Fruit fly (Drosophila melanogaster) whole organism, embryonic: ENCODE data around the gene CG6126.

Source experiments
- CG10431 ChIP-seq: fragments of 200-800 bp; sonication (Bioruptor generic); optimal IDR thresholded peaks from 3 replicates; lab custom pipeline; 2018; ENCODE audit warnings: missing biosample characterization, mild to moderate bottlenecking, missing genetic modification characterization
- CG10462 ChIP-seq: fragments of 200-800 bp; sonication (Bioruptor generic); optimal IDR thresholded peaks from 2 replicates; lab custom pipeline; 2016; ENCODE audit warnings: missing biosample characterization, missing genetic modification characterization
- CG10979 ChIP-seq: fragments of 200-800 bp; sonication (Bioruptor generic); optimal IDR thresholded peaks from 2 replicates; lab custom pipeline; 2018; ENCODE audit warnings: missing biosample characterization, mild to moderate bottlenecking, missing genetic modification characterization, moderate library complexity
- CG14441 ChIP-seq: fragments of 200-800 bp; sonication (Bioruptor generic); IDR thresholded peaks from 2 replicates; pipeline ENCODE4 v1.3.6; 2022; ENCODE audit warnings: missing biosample characterization, missing genetic modification characterization
- CG14860 ChIP-seq: fragments of 200-800 bp; sonication (Bioruptor generic); IDR thresholded peaks from 3 replicates; pipeline ENCODE4 v1.3.6; 2022; ENCODE audit warnings: missing biosample characterization, missing genetic modification characterization; ENCODE audit not compliant: partially characterized antibody
- CG15601 ChIP-seq: fragments of 200-800 bp; sonication (Bioruptor generic); optimal IDR thresholded peaks from 3 replicates; lab custom pipeline; 2019; ENCODE audit warnings: missing biosample characterization, mild to moderate bottlenecking, missing genetic modification characterization, moderate library complexity
- CG1647 ChIP-seq: fragments of 200-800 bp; sonication (Bioruptor generic); optimal IDR thresholded peaks from 3 replicates; lab custom pipeline; 2016; ENCODE audit warnings: missing biosample characterization, missing genetic modification characterization
- CG17359 ChIP-seq: fragments of 200-800 bp; sonication (Bioruptor generic); optimal IDR thresholded peaks from 3 replicates; lab custom pipeline; 2018; ENCODE audit warnings: missing biosample characterization, mild to moderate bottlenecking, missing genetic modification characterization, moderate library complexity
- CG2678 ChIP-seq: fragments of 200-800 bp; sonication (Bioruptor generic); optimal IDR thresholded peaks from 3 replicates; lab custom pipeline; 2019; ENCODE audit warnings: missing biosample characterization, mild to moderate bottlenecking, missing genetic modification characterization, moderate library complexity
- CG32767 ChIP-seq: fragments of 200-800 bp; sonication (Bioruptor generic); IDR thresholded peaks from 2 replicates; pipeline ENCODE4 v1.3.6; 2022; ENCODE audit warnings: missing biosample characterization, missing genetic modification characterization
- CG4282 ChIP-seq: fragments of 200-800 bp; sonication (Bioruptor generic); optimal IDR thresholded peaks from 2 replicates; lab custom pipeline; 2016; ENCODE audit warnings: missing biosample characterization, missing genetic modification characterization
- CG4730 ChIP-seq: fragments of 200-800 bp; sonication (Bioruptor generic); IDR thresholded peaks from 2 replicates; pipeline ENCODE4 v1.3.6; 2022; ENCODE audit warnings: missing biosample characterization, missing genetic modification characterization
- CG6689 ChIP-seq: fragments of 200-800 bp; sonication (Bioruptor generic); IDR thresholded peaks from 2 replicates; pipeline ENCODE4 v1.3.6; 2022; ENCODE audit warnings: missing biosample characterization, missing genetic modification characterization
- CG6813 ChIP-seq: fragments of 200-800 bp; sonication (Bioruptor generic); optimal IDR thresholded peaks from 2 replicates; lab custom pipeline; 2017; ENCODE audit warnings: missing biosample characterization, missing genetic modification characterization, mild to moderate bottlenecking, moderate library complexity, missing genetic modification reagents
- CG7271 ChIP-seq: fragments of 200-800 bp; sonication (Bioruptor generic); optimal IDR thresholded peaks from 2 replicates; lab custom pipeline; 2018; ENCODE audit warnings: missing biosample characterization, mild to moderate bottlenecking, missing genetic modification characterization, moderate library complexity
- CG8478 ChIP-seq: fragments of >200 bp; optimal IDR thresholded peaks from 2 replicates; lab custom pipeline; 2018
- CrebB ChIP-seq: fragments of 200-800 bp; sonication (Bioruptor generic); optimal IDR thresholded peaks from 3 replicates; lab custom pipeline; 2018; ENCODE audit warnings: missing biosample characterization, mild to moderate bottlenecking, missing genetic modification characterization
- Dref ChIP-seq: fragments of 200-800 bp; sonication (Bioruptor generic); IDR thresholded peaks from 2 replicates; pipeline ENCODE4 v1.3.6; 2022; ENCODE audit warnings: missing biosample characterization, missing genetic modification characterization
- E2f1 ChIP-seq: fragments of 200-800 bp; sonication (Bioruptor generic); IDR thresholded peaks from 2 replicates; pipeline ENCODE4 v1.3.6; 2022; ENCODE audit warnings: missing biosample characterization, missing genetic modification characterization
- Fer2 ChIP-seq: fragments of 200-800 bp; sonication (Bioruptor generic); optimal IDR thresholded peaks from 2 replicates; lab custom pipeline; 2018; ENCODE audit warnings: missing biosample characterization, mild to moderate bottlenecking, missing genetic modification characterization, moderate library complexity
- Gug ChIP-seq: fragments of 200-800 bp; sonication (Bioruptor generic); IDR thresholded peaks from 4 replicates; pipeline ENCODE4 v1.3.6; 2022; ENCODE audit warnings: missing biosample characterization, missing genetic modification characterization
- HmgD ChIP-seq: fragments of 200-800 bp; sonication (Bioruptor generic); optimal IDR thresholded peaks from 3 replicates; lab custom pipeline; 2016; ENCODE audit warnings: missing biosample characterization, missing genetic modification characterization
- Lim3 ChIP-seq: fragments of 200-800 bp; sonication (Bioruptor generic); IDR thresholded peaks from 2 replicates; pipeline ENCODE4 v1.3.6; 2022; ENCODE audit warnings: missing biosample characterization, missing genetic modification characterization
- MESR4 ChIP-seq: fragments of 200-800 bp; sonication (Bioruptor generic); optimal IDR thresholded peaks from 2 replicates; lab custom pipeline; 2018; ENCODE audit warnings: missing biosample characterization, mild to moderate bottlenecking, missing genetic modification characterization, moderate library complexity
- MTF-1 ChIP-seq: fragments of 200-800 bp; sonication (Bioruptor generic); optimal IDR thresholded peaks from 2 replicates; lab custom pipeline; 2018; ENCODE audit warnings: missing biosample characterization, mild to moderate bottlenecking, missing genetic modification characterization, borderline replicate concordance
- Med ChIP-seq: fragments of 200-800 bp; sonication (Bioruptor generic); peaks from one replicate; lab custom pipeline; 2016; ENCODE audit warnings: missing biosample characterization, missing genetic modification characterization, mild to moderate bottlenecking, inconsistent platforms, moderate library complexity
- Neu2 ChIP-seq: fragments of 200-800 bp; sonication (Bioruptor generic); optimal IDR thresholded peaks from 3 replicates; lab custom pipeline; 2016; ENCODE audit warnings: missing biosample characterization, missing genetic modification characterization, borderline replicate concordance
- Poxn ChIP-seq: fragments of 200-800 bp; sonication (Bioruptor generic); IDR thresholded peaks from 2 replicates; pipeline ENCODE4 v1.3.6; 2022; ENCODE audit warnings: missing biosample characterization, missing genetic modification characterization
- Rx ChIP-seq: fragments of 200-800 bp; sonication (Bioruptor generic); IDR thresholded peaks from 2 replicates; pipeline ENCODE4 v1.3.6; 2022; ENCODE audit warnings: missing biosample characterization, missing genetic modification characterization
- Spps ChIP-seq: fragments of 200-800 bp; sonication (Bioruptor generic); optimal IDR thresholded peaks from 2 replicates; lab custom pipeline; 2018; ENCODE audit warnings: missing biosample characterization, mild to moderate bottlenecking, missing genetic modification characterization
- bcd ChIP-seq: fragments of 200-800 bp; sonication (Bioruptor generic); optimal IDR thresholded peaks from 2 replicates; lab custom pipeline; 2017; ENCODE audit warnings: missing biosample characterization, mild to moderate bottlenecking, missing genetic modification characterization
- chm ChIP-seq: fragments of 200-800 bp; sonication (Bioruptor generic); IDR thresholded peaks from 2 replicates; pipeline ENCODE4 v1.3.6; 2022; ENCODE audit warnings: missing biosample characterization, missing genetic modification characterization
- dati ChIP-seq: fragments of 200-800 bp; sonication (Bioruptor generic); IDR thresholded peaks from 2 replicates; pipeline ENCODE4 v1.3.6; 2022; ENCODE audit warnings: missing biosample characterization, missing genetic modification characterization
- esg ChIP-seq: fragments of 200-800 bp; sonication (Bioruptor generic); conservative IDR thresholded peaks from 2 replicates; pipeline ENCODE4 v1.3.6; 2022; ENCODE audit warnings: missing biosample characterization, missing genetic modification characterization
- fd96Cb ChIP-seq: fragments of 200-800 bp; sonication (Bioruptor generic); optimal IDR thresholded peaks from 2 replicates; lab custom pipeline; 2018; ENCODE audit warnings: missing biosample characterization, mild to moderate bottlenecking, missing genetic modification characterization, moderate library complexity
- ham ChIP-seq: fragments of 200-800 bp; sonication (Bioruptor generic); IDR thresholded peaks from 2 replicates; pipeline ENCODE4 v1.3.6; 2022; ENCODE audit warnings: missing biosample characterization, missing genetic modification characterization
- kay ChIP-seq: fragments of 200-800 bp; sonication (Bioruptor generic); optimal IDR thresholded peaks from 2 replicates; lab custom pipeline; 2016; ENCODE audit warnings: missing biosample characterization, missing genetic modification characterization
- klu ChIP-seq: fragments of 200-800 bp; sonication (Bioruptor generic); IDR thresholded peaks from 2 replicates; pipeline ENCODE4 v1.3.6; 2022; ENCODE audit warnings: missing biosample characterization, missing genetic modification characterization
- mld ChIP-seq: fragments of 200-800 bp; sonication (Bioruptor generic); IDR thresholded peaks from 3 replicates; pipeline ENCODE4 v1.3.6; 2022; ENCODE audit warnings: missing biosample characterization, missing genetic modification characterization; ENCODE audit not compliant: partially characterized antibody
- nerfin-1 ChIP-seq: fragments of 200-800 bp; sonication (Bioruptor generic); optimal IDR thresholded peaks from 3 replicates; lab custom pipeline; 2019; ENCODE audit warnings: missing biosample characterization, mild to moderate bottlenecking, missing genetic modification characterization, moderate library complexity
- nmo ChIP-seq: fragments of 200-800 bp; sonication (Bioruptor generic); optimal IDR thresholded peaks from 2 replicates; lab custom pipeline; 2018; ENCODE audit warnings: missing biosample characterization, mild to moderate bottlenecking, missing genetic modification characterization, moderate library complexity
- p53 ChIP-seq: fragments of 200-800 bp; sonication (Bioruptor generic); optimal IDR thresholded peaks from 2 replicates; lab custom pipeline; 2016; ENCODE audit warnings: missing biosample characterization, missing genetic modification characterization
- pan ChIP-seq, 4 experiments: fragments of >200 bp in 3 of 4; fragments of 200-800 bp in 1 of 4; sonication (Bioruptor generic) in 1 of 4; optimal IDR thresholded peaks in 3 of 4; IDR thresholded peaks in 1 of 4; 2 replicates each; pipeline versions ENCODE4 v1.3.6 to Lab custom; 2017 to 2022; ENCODE audit warnings: missing biosample characterization in 2 of 4, missing genetic modification characterization in 2 of 4, mixed read lengths in 1 of 4
- repo ChIP-seq: fragments of 200-800 bp; sonication (Bioruptor generic); optimal IDR thresholded peaks from 2 replicates; lab custom pipeline; 2016; ENCODE audit warnings: missing biosample characterization, missing genetic modification characterization
- ro ChIP-seq: fragments of 200-800 bp; sonication (Bioruptor generic); IDR thresholded peaks from 2 replicates; pipeline ENCODE4 v1.3.6; 2022; ENCODE audit warnings: missing biosample characterization, missing genetic modification characterization
- sd ChIP-seq: fragments of 200-800 bp; sonication (Bioruptor generic); optimal IDR thresholded peaks from 3 replicates; lab custom pipeline; 2018; ENCODE audit warnings: missing biosample characterization, mild to moderate bottlenecking, missing genetic modification characterization, moderate library complexity
- slou ChIP-seq: fragments of 200-800 bp; sonication (Bioruptor generic); optimal IDR thresholded peaks from 3 replicates; lab custom pipeline; 2016; ENCODE audit warnings: missing biosample characterization, missing genetic modification characterization
- ttk ChIP-seq: fragments of 200-800 bp; sonication (Bioruptor generic); IDR thresholded peaks from 2 replicates; pipeline ENCODE4 v2.1.2; 2022; ENCODE audit warnings: missing biosample characterization, missing genetic modification characterization
- usp ChIP-seq: fragments of >200 bp; optimal IDR thresholded peaks from 2 replicates; lab custom pipeline; 2017; ENCODE audit warnings: missing biosample characterization, missing genetic modification characterization
- zfh1 ChIP-seq: fragments of 200-800 bp; sonication (Bioruptor generic); IDR thresholded peaks from 3 replicates; pipeline ENCODE4 v1.3.6; 2022; ENCODE audit warnings: missing biosample characterization, missing genetic modification characterization

CG6126 gene

dm6 chr3R:16209714-16210553, 7.1 kb upstream of the CG6126 start (continued):
- TF ChIP-seq CG4282 (GFP tag; lab: Kevin White, UChicago) (no peak), Dref (no peak), klu (GFP tag; lab: Robert Waterston, UW) (no peak), ttk (GFP tag; lab: Robert Waterston, UW) (no peak), CG10431 (no peak), zfh1 (GFP tag; lab: Robert Waterston, UW) (0 out of 3 replicates have a peak, but pooled peaks have one; percentile 19), Rx (no peak), Fer2 (tag; lab: Kevin White, UChicago) (no peak), nmo (GFP tag; lab: Kevin White, UChicago) (peak; percentile 8), chm (GFP tag; lab: Robert Waterston, UW) (peak; percentile 73; the same call in 1 of the 2 replicates), CG14441 (GFP tag; lab: Robert Waterston, UW) (no peak), MTF-1 (GFP tag; lab: Kevin White, UChicago) (no peak), sd (tag; lab: Kevin White, UChicago) (no peak), pan (optimal IDR thresholded peaks at IDR 0.05; lab: Kevin White, UChicago) (no peak), pan (GFP tag; optimal IDR thresholded peaks at IDR 0.05 in 1 of 2, IDR thresholded peaks at IDR 0.05 in 1 of 2) (peak in 1 of 2 experiments; percentile 11), Spps (tag; lab: Kevin White, UChicago) (no peak), CG4730 (GFP tag; lab: Robert Waterston, UW) (no peak), CG17359 (tag; lab: Kevin White, UChicago) (no peak), CG14860 (GFP tag; lab: Robert Waterston, UW) (no peak), CG32767 (GFP tag; lab: Robert Waterston, UW) (no peak; the same call in 1 of the 2 replicates), CG10979 (tag; lab: Kevin White, UChicago) (no peak), HmgD (GFP tag; lab: Kevin White, UChicago) (no peak), ham (GFP tag; lab: Robert Waterston, UW) (no peak), CG6689 (peak; percentile 46), CG10462 (GFP tag; lab: Kevin White, UChicago) (no peak), CG6813 (GFP tag; lab: Kevin White, UChicago) (peak; percentile 16), CG7271 (tag; lab: Kevin White, UChicago) (no peak), Poxn (GFP tag; lab: Robert Waterston, UW) (no peak), bcd (GFP tag; lab: Kevin White, UChicago) (peak; percentile 38), fd96Cb (tag; lab: Kevin White, UChicago) (no peak), CG8478 (lab: Kevin White, UChicago) (no peak), p53 (GFP tag; lab: Kevin White, UChicago) (no peak), kay (GFP tag; lab: Kevin White, UChicago) (no peak), esg (GFP tag; lab: Robert Waterston, UW) (no peak), usp (GFP tag; lab: Kevin White, UChicago) (no peak), Neu2 (GFP tag; lab: Kevin White, UChicago) (no peak), Lim3 (GFP tag; lab: Robert Waterston, UW) (no peak), dati (GFP tag; lab: Robert Waterston, UW) (no peak), CG15601 (tag; lab: Kevin White, UChicago) (no peak), Gug (peak; percentile 14; the same call in 1 of the 4 replicates), MESR4 (GFP tag; lab: Kevin White, UChicago) (no peak), ro (no peak), slou (GFP tag; lab: Kevin White, UChicago) (no peak), CG1647 (no peak), Med (GFP tag; lab: Kevin White, UChicago) (peak; percentile 74), E2f1 (no peak), CG2678 (peak; percentile 72), repo (GFP tag; lab: Kevin White, UChicago) (no peak), nerfin-1 (tag; lab: Kevin White, UChicago) (no peak), mld (GFP tag; lab: Robert Waterston, UW) (no peak), CrebB (tag; lab: Kevin White, UChicago) (no peak)
